Fruit fly (Drosophila melanogaster) whole organism, pupa: Measurements from ENCODE around the gene Roc1a.

ENCODE experiments used
- CG10348 ChIP-seq: fragments of 200-800 bp; sonication (Bioruptor generic); IDR thresholded peaks from 2 replicates; pipeline ENCODE4 v1.3.6; 2022; ENCODE audit warnings: missing biosample characterization, missing genetic modification characterization
- CG12605 ChIP-seq: fragments of 200-800 bp; sonication (Bioruptor generic); IDR thresholded peaks from 2 replicates; pipeline ENCODE4 v1.3.6; 2022; ENCODE audit warnings: missing biosample characterization, missing genetic modification characterization
- Pif1A ChIP-seq: fragments of 200-800 bp; sonication (Bioruptor generic); optimal IDR thresholded peaks from 3 replicates; lab custom pipeline; 2016; ENCODE audit warnings: missing biosample characterization, missing genetic modification characterization
- Snoo ChIP-seq: fragments of 200-800 bp; sonication (Bioruptor generic); optimal IDR thresholded peaks from 3 replicates; lab custom pipeline; 2017; ENCODE audit warnings: missing biosample characterization, mild to moderate bottlenecking, missing genetic modification characterization, inconsistent platforms
- gl ChIP-seq: fragments of 200-800 bp; sonication (Bioruptor generic); optimal IDR thresholded peaks from 2 replicates; lab custom pipeline; 2018; ENCODE audit warnings: missing biosample characterization, mild to moderate bottlenecking, missing genetic modification characterization

dm6 chrX:619220-620101 lies 27.6 kb upstream of the Roc1a start:
- no peak for TF ChIP-seq Snoo (tag; lab: Kevin White, UChicago)
- no peak for TF ChIP-seq gl (tag; lab: Kevin White, UChicago)
- TF ChIP-seq CG10348 (GFP tag; lab: Robert Waterston, UW), result no peak
- no peak for TF ChIP-seq Pif1A (GFP tag; lab: Kevin White, UChicago)
- TF ChIP-seq CG12605 (GFP tag; lab: Robert Waterston, UW), result no peak
